ENCODE assay signal across 3 fruit fly cellular contexts in the genomic region with DNA sequence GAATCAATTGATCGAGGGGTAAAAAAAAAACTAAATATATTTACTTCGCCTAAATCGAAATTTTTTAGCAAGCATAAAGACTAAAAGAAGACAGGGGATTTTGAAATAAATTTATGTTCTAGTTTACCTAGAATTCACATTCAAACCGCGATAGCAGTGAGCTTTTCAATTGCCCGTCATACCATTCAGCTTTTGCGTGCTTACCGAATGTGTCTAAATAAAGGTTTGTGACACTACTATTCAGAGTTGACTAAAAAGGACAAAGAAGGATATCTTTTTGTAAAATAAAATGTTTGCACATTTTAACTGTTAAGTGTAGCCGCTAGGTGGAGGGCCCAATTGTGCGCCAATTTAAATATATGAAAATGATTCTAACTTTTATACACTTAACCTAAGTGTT.
TF ChIP-seq lines count a peak whose summit lies in the region.

No protein-coding gene starts in this region.

- peak; percentile 79 to 84 for TF ChIP-seq CTCF in S2 (optimal IDR thresholded peaks at IDR 0.05; lab: Kevin White, UChicago)
- peak; percentile 84 for TF ChIP-seq CTCF in whole organism, embryonic (GFP tag; optimal IDR thresholded peaks at IDR 0.05; lab: Kevin White, UChicago)

TF ChIP-seq in whole organism, embryonic, 481 proteins besides CTCF, POLR2A, EP300 and RAD21:
- TF ChIP-seq ham (GFP tag; IDR thresholded peaks at IDR 0.05; lab: Robert Waterston, UW), result no peak
- no peak for TF ChIP-seq kni (GFP tag; optimal IDR thresholded peaks at IDR 0.05; lab: Kevin White, UChicago)
- TF ChIP-seq Fer2 (tag; optimal IDR thresholded peaks at IDR 0.05; lab: Kevin White, UChicago), result no peak
- TF ChIP-seq CG2116 (GFP tag; optimal IDR thresholded peaks at IDR 0.05; lab: Kevin White, UChicago), result peak; percentile 32
- no peak for TF ChIP-seq salm (tag; optimal IDR thresholded peaks at IDR 0.05; lab: Kevin White, UChicago)
- TF ChIP-seq amos (GFP tag; IDR thresholded peaks at IDR 0.05; lab: Robert Waterston, UW; ENCODE audit: partially characterized antibody), result peak; percentile 22; the same call in 1 of the 2 replicates
- peak; percentile 60; the same call in 1 of the 2 replicates for TF ChIP-seq CG42726 (GFP tag; IDR thresholded peaks at IDR 0.05; lab: Robert Waterston, UW; ENCODE audit: partially characterized antibody)
- TF ChIP-seq knrl (GFP tag; IDR thresholded peaks at IDR 0.05; lab: Robert Waterston, UW; ENCODE audit: partially characterized antibody), result peak; percentile 34; the same call in 2 of the 3 replicates
- peak; percentile 80 for TF ChIP-seq stwl (tag; optimal IDR thresholded peaks at IDR 0.05; lab: Kevin White, UChicago)
- TF ChIP-seq Nf-YA (GFP tag; IDR thresholded peaks at IDR 0.05; lab: Robert Waterston, UW), result no peak
- TF ChIP-seq CG14860 (GFP tag; IDR thresholded peaks at IDR 0.05; lab: Robert Waterston, UW; ENCODE audit: partially characterized antibody), result 0 out of 3 replicates have a peak, but pooled peaks have one; percentile 12
- TF ChIP-seq Dp (GFP tag; optimal IDR thresholded peaks at IDR 0.05; lab: Kevin White, UChicago), result peak; percentile 33
- peak; percentile 12; the same call in 1 of the 2 replicates for TF ChIP-seq CG6272 (GFP tag; IDR thresholded peaks at IDR 0.05; lab: Robert Waterston, UW)
- TF ChIP-seq grn (GFP tag; optimal IDR thresholded peaks at IDR 0.05; lab: Kevin White, UChicago), result no peak
- TF ChIP-seq CG3065 (GFP tag; optimal IDR thresholded peaks at IDR 0.05; lab: Kevin White, UChicago), result no peak
- 0 out of 3 replicates have a peak, but pooled peaks have one; percentile 36 for TF ChIP-seq CG6791 (GFP tag; IDR thresholded peaks at IDR 0.05; lab: Robert Waterston, UW; ENCODE audit: partially characterized antibody)
- 0 out of 2 replicates have a peak, but pooled peaks have one; percentile 12 for TF ChIP-seq ara (GFP tag; IDR thresholded peaks at IDR 0.05; lab: Robert Waterston, UW)
- no peak for TF ChIP-seq Gsc (GFP tag; IDR thresholded peaks at IDR 0.05; lab: Robert Waterston, UW)
- TF ChIP-seq pita (GFP tag; optimal IDR thresholded peaks at IDR 0.05; lab: Kevin White, UChicago), result peak; percentile 32
- TF ChIP-seq tna (GFP tag; IDR thresholded peaks at IDR 0.05; lab: Robert Waterston, UW; ENCODE audit: partially characterized antibody), result no peak
- TF ChIP-seq Dref (GFP tag; IDR thresholded peaks at IDR 0.05; lab: Robert Waterston, UW), result no peak
- no peak for TF ChIP-seq pnt (GFP tag; optimal IDR thresholded peaks at IDR 0.05; lab: Kevin White, UChicago)
- no peak for TF ChIP-seq B-H1 (GFP tag; IDR thresholded peaks at IDR 0.05; lab: Robert Waterston, UW)
- TF ChIP-seq Chrac-16 (GFP tag; optimal IDR thresholded peaks at IDR 0.05; lab: Kevin White, UChicago), result no peak
- TF ChIP-seq ab (GFP tag; optimal IDR thresholded peaks at IDR 0.05; lab: Kevin White, UChicago), result no peak
- no peak for TF ChIP-seq CG12769 (tag; optimal IDR thresholded peaks at IDR 0.05; lab: Kevin White, UChicago)
- no peak for TF ChIP-seq Sry-δ (GFP tag; optimal IDR thresholded peaks at IDR 0.05; lab: Kevin White, UChicago)
- TF ChIP-seq CG14710 (tag; optimal IDR thresholded peaks at IDR 0.05; lab: Kevin White, UChicago), result no peak
- TF ChIP-seq CG9727 (GFP tag; optimal IDR thresholded peaks at IDR 0.05; lab: Kevin White, UChicago), result no peak
- TF ChIP-seq Ets65A (GFP tag; lab: Kevin White, UChicago), result peak; percentile 64
- TF ChIP-seq slou (GFP tag; optimal IDR thresholded peaks at IDR 0.05; lab: Kevin White, UChicago), result peak; percentile 8
- TF ChIP-seq Dad (GFP tag; optimal IDR thresholded peaks at IDR 0.05; lab: Kevin White, UChicago), result no peak
- TF ChIP-seq CG18011 (GFP tag; optimal IDR thresholded peaks at IDR 0.05; lab: Kevin White, UChicago), result peak; percentile 97
- TF ChIP-seq CG10959 (GFP tag; IDR thresholded peaks at IDR 0.05; lab: Robert Waterston, UW), result no peak
- no peak for TF ChIP-seq tap (tag; optimal IDR thresholded peaks at IDR 0.05; lab: Kevin White, UChicago)
- TF ChIP-seq pho (GFP tag; optimal IDR thresholded peaks at IDR 0.05; lab: Kevin White, UChicago), result no peak
- peak; percentile 33 for TF ChIP-seq CG11504 (tag; optimal IDR thresholded peaks at IDR 0.05; lab: Kevin White, UChicago)
- TF ChIP-seq CG7372 (GFP tag; IDR thresholded peaks at IDR 0.05; lab: Robert Waterston, UW), result no peak

TF ChIP-seq in whole organism, wandering third instar larva, 38 proteins besides CTCF, POLR2A, EP300 and RAD21:
- no peak for TF ChIP-seq tai (GFP tag; optimal IDR thresholded peaks at IDR 0.05; lab: Kevin White, UChicago)
- TF ChIP-seq pan (optimal IDR thresholded peaks at IDR 0.05; lab: Kevin White, UChicago), result no peak
- peak; percentile 39 for TF ChIP-seq Vsx2 (GFP tag; optimal IDR thresholded peaks at IDR 0.05; lab: Kevin White, UChicago; ENCODE audit: partially characterized antibody)
- peak; percentile 67 for TF ChIP-seq Dif (GFP tag; optimal IDR thresholded peaks at IDR 0.05; lab: Kevin White, UChicago; ENCODE audit: partially characterized antibody)
- TF ChIP-seq foxo (GFP tag; optimal IDR thresholded peaks at IDR 0.05; lab: Kevin White, UChicago), result no peak
- no peak for TF ChIP-seq ey (GFP tag; optimal IDR thresholded peaks at IDR 0.05; lab: Kevin White, UChicago)
